Worm (Caenorhabditis elegans) whole organism, L3 larva: Measurements from ENCODE around the gene trx-5.

Experiments used
- mdl-1 ChIP-seq: fragments of 150-350 bp; optimal IDR thresholded peaks from 2 replicates; lab custom pipeline; 2014; ENCODE audit warnings: missing biosample characterization, missing genetic modification characterization
- nhr-25 ChIP-seq: sonication (generic microtip); optimal IDR thresholded peaks from 2 replicates; lab custom pipeline; 2017; ENCODE audit warnings: missing biosample characterization, missing genetic modification characterization
- pqm-1 ChIP-seq: fragments of 150-350 bp; optimal IDR thresholded peaks from 2 replicates; lab custom pipeline; 2017; ENCODE audit warnings: missing biosample characterization, missing genetic modification characterization, inconsistent platforms
- ztf-4 ChIP-seq: fragments of 150-350 bp; optimal IDR thresholded peaks from 2 replicates; lab custom pipeline; 2014; ENCODE audit warnings: missing biosample characterization, missing genetic modification characterization

DNA sequence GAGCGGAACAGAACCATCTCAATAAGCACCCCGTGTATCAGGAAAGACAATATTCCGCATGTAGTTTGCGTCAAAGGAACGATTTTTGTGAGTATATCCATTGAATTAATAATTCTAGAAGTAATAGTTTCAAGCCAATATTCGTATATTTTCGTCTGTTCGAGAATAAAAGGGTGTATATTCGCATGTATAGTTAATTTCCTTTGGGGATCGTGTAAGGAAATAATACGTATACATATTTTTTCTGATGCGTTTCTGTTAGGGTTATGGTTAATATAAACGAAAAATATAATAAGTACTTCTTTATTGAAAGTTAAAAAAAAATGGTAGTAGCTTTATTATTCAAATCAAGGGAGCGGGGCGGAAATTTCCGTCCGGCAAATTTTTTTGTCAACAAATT lies 6.2 kb downstream of the trx-5 start, which contains the start of gene str-236:
- TF ChIP-seq ztf-4, result no peak
- TF ChIP-seq mdl-1, result no peak
- no peak for TF ChIP-seq pqm-1
- TF ChIP-seq nhr-25, result no peak
